Fruit fly (Drosophila melanogaster) whole organism: ENCODE data around the gene CG4658.

Experiments
- CG8478 ChIP-seq: fragments of >200 bp; optimal IDR thresholded peaks from 2 replicates; lab custom pipeline; 2018; ENCODE audit warnings: inconsistent platforms
- Dll ChIP-seq: fragments of >200 bp; optimal IDR thresholded peaks from 2 replicates; lab custom pipeline; 2017
- EcR ChIP-seq, 2 experiments: fragments of >200 bp; optimal IDR thresholded peaks; 2 replicates each; lab custom pipeline; 2017; ENCODE audit warnings: missing biosample characterization in 2 of 2, missing genetic modification characterization in 2 of 2, missing genetic modification reagents in 2 of 2
- pan ChIP-seq: fragments of >200 bp; optimal IDR thresholded peaks from 2 replicates; lab custom pipeline; 2017

DNA sequence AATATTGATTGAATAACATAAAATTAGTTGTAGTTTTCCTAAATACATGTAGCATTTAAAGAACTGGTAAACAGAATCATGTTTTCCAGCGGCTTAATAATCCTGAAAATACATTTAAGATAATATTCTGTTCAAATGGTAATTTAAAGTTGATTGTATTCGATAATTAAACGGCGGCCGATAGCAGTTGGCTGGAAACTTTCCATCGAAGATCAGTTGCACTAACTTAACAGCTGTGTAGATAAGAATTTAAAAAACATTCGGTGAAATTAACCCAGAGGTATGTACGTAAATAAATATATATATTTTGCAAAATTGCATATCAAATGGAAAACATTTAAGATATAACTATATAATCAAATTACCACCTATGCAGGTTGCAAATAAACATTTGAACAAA lies 37.0 kb upstream of the CG4658 start, which contains the start of gene CG4594:
- TF ChIP-seq pan (lab: Kevin White, UChicago) (no peak), Dll (no peak), CG8478 (lab: Kevin White, UChicago) (no peak), EcR (GFP tag; optimal IDR thresholded peaks at IDR 0.05; lab: Kevin White, UChicago) (no peak)
